Fruit fly (Drosophila melanogaster) whole organism, embryonic: Measurements from ENCODE around the gene CG45002.

Source experiments
- CG10147 ChIP-seq: fragments of 200-800 bp; sonication (Bioruptor generic); optimal IDR thresholded peaks from 2 replicates; lab custom pipeline; 2019; ENCODE audit warnings: missing biosample characterization, mild to moderate bottlenecking, missing genetic modification characterization, moderate library complexity
- CG11085 ChIP-seq: fragments of 200-800 bp; sonication (Bioruptor generic); IDR thresholded peaks from 2 replicates; pipeline ENCODE4 v1.3.6; 2022; ENCODE audit warnings: missing biosample characterization, missing genetic modification characterization
- CG11695 ChIP-seq: fragments of 200-800 bp; sonication (Bioruptor generic); IDR thresholded peaks from 3 replicates; pipeline ENCODE4 v1.3.6; 2022; ENCODE audit warnings: missing biosample characterization, missing genetic modification characterization
- CG12769 ChIP-seq: fragments of 200-800 bp; sonication (Bioruptor generic); optimal IDR thresholded peaks from 2 replicates; lab custom pipeline; 2019; ENCODE audit warnings: missing biosample characterization, mild to moderate bottlenecking, missing genetic modification characterization, moderate library complexity
- CG13123 ChIP-seq: fragments of 200-800 bp; sonication (Bioruptor generic); optimal IDR thresholded peaks from 2 replicates; lab custom pipeline; 2016; ENCODE audit warnings: missing biosample characterization, missing genetic modification characterization
- CG13296 ChIP-seq: fragments of 200-800 bp; sonication (Bioruptor generic); optimal IDR thresholded peaks from 3 replicates; lab custom pipeline; 2018; ENCODE audit warnings: missing biosample characterization, mild to moderate bottlenecking, missing genetic modification characterization
- CG13894 ChIP-seq: fragments of 200-800 bp; sonication (Bioruptor generic); optimal IDR thresholded peaks from 3 replicates; lab custom pipeline; 2018; ENCODE audit warnings: missing biosample characterization, mild to moderate bottlenecking, missing genetic modification characterization, moderate library complexity
- CG15696 ChIP-seq: fragments of 200-800 bp; sonication (Bioruptor generic); optimal IDR thresholded peaks from 2 replicates; lab custom pipeline; 2019; ENCODE audit warnings: missing biosample characterization, mild to moderate bottlenecking, missing genetic modification characterization, moderate library complexity
- CG16863 ChIP-seq: fragments of 200-800 bp; sonication (Bioruptor generic); optimal IDR thresholded peaks from 3 replicates; lab custom pipeline; 2016; ENCODE audit warnings: missing biosample characterization, missing genetic modification characterization
- CG17186 ChIP-seq: fragments of 200-800 bp; sonication (Bioruptor generic); optimal IDR thresholded peaks from 3 replicates; lab custom pipeline; 2017; ENCODE audit warnings: missing biosample characterization, missing genetic modification reagents, missing genetic modification characterization
- CG17568 ChIP-seq: fragments of 200-800 bp; sonication (Bioruptor generic); optimal IDR thresholded peaks from 2 replicates; lab custom pipeline; 2018; ENCODE audit warnings: missing biosample characterization, mild to moderate bottlenecking, missing genetic modification characterization, moderate library complexity
- CG17802 ChIP-seq: fragments of 200-800 bp; sonication (Bioruptor generic); optimal IDR thresholded peaks from 2 replicates; lab custom pipeline; 2018; ENCODE audit warnings: missing biosample characterization, mild to moderate bottlenecking, missing genetic modification characterization, moderate library complexity
- CG18619 ChIP-seq: fragments of 200-800 bp; sonication (Bioruptor generic); optimal IDR thresholded peaks from 3 replicates; lab custom pipeline; 2017; ENCODE audit warnings: missing biosample characterization, mild to moderate bottlenecking, missing genetic modification characterization
- CG2199 ChIP-seq: fragments of 200-800 bp; sonication (Bioruptor generic); IDR thresholded peaks from 3 replicates; pipeline ENCODE4 v1.3.6; 2022; ENCODE audit warnings: missing biosample characterization, missing genetic modification characterization
- CG2678 ChIP-seq: fragments of 200-800 bp; sonication (Bioruptor generic); optimal IDR thresholded peaks from 3 replicates; lab custom pipeline; 2019; ENCODE audit warnings: missing biosample characterization, mild to moderate bottlenecking, missing genetic modification characterization, moderate library complexity
- CG30403 ChIP-seq: fragments of 200-800 bp; sonication (Bioruptor generic); optimal IDR thresholded peaks from 3 replicates; lab custom pipeline; 2016; ENCODE audit warnings: missing biosample characterization, missing genetic modification characterization
- CG3281 ChIP-seq: fragments of 200-800 bp; sonication (Bioruptor generic); optimal IDR thresholded peaks from 3 replicates; lab custom pipeline; 2017; ENCODE audit warnings: missing biosample characterization, mild to moderate bottlenecking, missing genetic modification characterization
- CG3726 ChIP-seq: fragments of 200-800 bp; sonication (Bioruptor generic); IDR thresholded peaks from 3 replicates; pipeline ENCODE4, ENCODE4 v1.3.6; 2022; ENCODE audit warnings: missing biosample characterization, missing genetic modification characterization
- CG4328 ChIP-seq: fragments of 200-800 bp; sonication (Bioruptor generic); optimal IDR thresholded peaks from 3 replicates; lab custom pipeline; 2017; ENCODE audit warnings: missing biosample characterization, missing genetic modification reagents, missing genetic modification characterization
- CG4617 ChIP-seq: fragments of 200-800 bp; sonication (Bioruptor generic); optimal IDR thresholded peaks from 3 replicates; lab custom pipeline; 2016; ENCODE audit warnings: missing biosample characterization, missing genetic modification characterization, borderline replicate concordance
- CG6813 ChIP-seq: fragments of 200-800 bp; sonication (Bioruptor generic); optimal IDR thresholded peaks from 2 replicates; lab custom pipeline; 2017; ENCODE audit warnings: missing biosample characterization, missing genetic modification characterization, mild to moderate bottlenecking, moderate library complexity, missing genetic modification reagents
- CG7556 ChIP-seq: fragments of 200-800 bp; sonication (Bioruptor generic); optimal IDR thresholded peaks from 2 replicates; lab custom pipeline; 2017; ENCODE audit warnings: missing biosample characterization, mild to moderate bottlenecking, missing genetic modification characterization
- CG8478 ChIP-seq: fragments of >200 bp; optimal IDR thresholded peaks from 2 replicates; lab custom pipeline; 2018
- CG8765 ChIP-seq: fragments of 200-800 bp; sonication (Bioruptor generic); IDR thresholded peaks from 2 replicates; pipeline ENCODE4 v1.3.6; 2022; ENCODE audit warnings: missing biosample characterization, missing genetic modification characterization
- CG9817 ChIP-seq: fragments of 200-800 bp; sonication (Bioruptor generic); optimal IDR thresholded peaks from 2 replicates; lab custom pipeline; 2018; ENCODE audit warnings: missing biosample characterization, mild to moderate bottlenecking, missing genetic modification characterization, moderate library complexity
- CoRest ChIP-seq: fragments of 200-800 bp; sonication (Bioruptor generic); optimal IDR thresholded peaks from 3 replicates; lab custom pipeline; 2018; ENCODE audit warnings: missing biosample characterization, mild to moderate bottlenecking, missing genetic modification characterization, moderate library complexity
- Doc2 ChIP-seq: fragments of 200-800 bp; sonication (Bioruptor generic); IDR thresholded peaks from 2 replicates; pipeline ENCODE4 v1.3.6; 2022; ENCODE audit warnings: missing biosample characterization, missing genetic modification characterization
- Fer1 ChIP-seq: fragments of 200-800 bp; sonication (Bioruptor generic); optimal IDR thresholded peaks from 2 replicates; lab custom pipeline; 2017; ENCODE audit warnings: missing biosample characterization, mild to moderate bottlenecking, missing genetic modification characterization
- Fer2 ChIP-seq: fragments of 200-800 bp; sonication (Bioruptor generic); optimal IDR thresholded peaks from 2 replicates; lab custom pipeline; 2018; ENCODE audit warnings: missing biosample characterization, mild to moderate bottlenecking, missing genetic modification characterization, moderate library complexity
- H2.0 ChIP-seq: fragments of 200-800 bp; sonication (Bioruptor generic); IDR thresholded peaks from 2 replicates; pipeline ENCODE4 v1.3.6; 2022; ENCODE audit warnings: missing biosample characterization, missing genetic modification characterization
- Hand ChIP-seq: fragments of 200-800 bp; sonication (Bioruptor generic); optimal IDR thresholded peaks from 2 replicates; lab custom pipeline; 2017; ENCODE audit warnings: mild to moderate bottlenecking, missing biosample characterization, missing genetic modification reagents, missing genetic modification characterization
- HmgZ ChIP-seq: fragments of 200-800 bp; sonication (Bioruptor generic); optimal IDR thresholded peaks from 2 replicates; lab custom pipeline; 2018; ENCODE audit warnings: missing biosample characterization, mild to moderate bottlenecking, missing genetic modification characterization
- Hmr ChIP-seq: fragments of 200-800 bp; sonication (Bioruptor generic); optimal IDR thresholded peaks from 3 replicates; lab custom pipeline; 2017; ENCODE audit warnings: mild to moderate bottlenecking, missing biosample characterization, missing genetic modification reagents, missing genetic modification characterization
- MBD-R2 ChIP-seq: fragments of 200-800 bp; sonication (Bioruptor generic); IDR thresholded peaks from 2 replicates; pipeline ENCODE4 v1.3.6; 2022; ENCODE audit warnings: missing biosample characterization, missing genetic modification characterization
- Mes4 ChIP-seq: fragments of 200-800 bp; sonication (Bioruptor generic); optimal IDR thresholded peaks from 2 replicates; lab custom pipeline; 2016; ENCODE audit warnings: missing biosample characterization, missing genetic modification characterization
- Mrtf ChIP-seq: fragments of 200-800 bp; sonication (Bioruptor generic); IDR thresholded peaks from 3 replicates; pipeline ENCODE4 v1.3.6; 2022; ENCODE audit warnings: missing biosample characterization, missing genetic modification characterization
- Six4 ChIP-seq: fragments of 200-800 bp; sonication (Bioruptor generic); optimal IDR thresholded peaks from 2 replicates; lab custom pipeline; 2016; ENCODE audit warnings: missing biosample characterization, missing genetic modification characterization
- Sox102F ChIP-seq: fragments of 200-800 bp; sonication (Bioruptor generic); optimal IDR thresholded peaks from 2 replicates; lab custom pipeline; 2018; ENCODE audit warnings: missing biosample characterization, mild to moderate bottlenecking, missing genetic modification characterization, moderate library complexity
- ato ChIP-seq: fragments of 200-800 bp; sonication (Bioruptor generic); IDR thresholded peaks from 2 replicates; pipeline ENCODE4 v1.3.6; 2022; ENCODE audit warnings: missing biosample characterization, missing genetic modification characterization; ENCODE audit not compliant: partially characterized antibody
- bowl ChIP-seq: fragments of 200-800 bp; sonication (Bioruptor generic); IDR thresholded peaks from 2 replicates; pipeline ENCODE4 v1.3.6; 2022; ENCODE audit warnings: missing biosample characterization, missing genetic modification characterization
- cas ChIP-seq: fragments of 200-800 bp; sonication (Bioruptor generic); IDR thresholded peaks from 2 replicates; pipeline ENCODE4 v1.3.6; 2022; ENCODE audit warnings: missing biosample characterization, missing genetic modification characterization
- dati ChIP-seq: fragments of 200-800 bp; sonication (Bioruptor generic); IDR thresholded peaks from 2 replicates; pipeline ENCODE4 v1.3.6; 2022; ENCODE audit warnings: missing biosample characterization, missing genetic modification characterization
- lbe ChIP-seq: fragments of 200-800 bp; sonication (Bioruptor generic); optimal IDR thresholded peaks from 2 replicates; lab custom pipeline; 2016; ENCODE audit warnings: missing biosample characterization, mild to moderate bottlenecking, missing genetic modification characterization
- pan ChIP-seq, 4 experiments: fragments of >200 bp in 3 of 4; fragments of 200-800 bp in 1 of 4; sonication (Bioruptor generic) in 1 of 4; optimal IDR thresholded peaks in 3 of 4; IDR thresholded peaks in 1 of 4; 2 replicates each; pipeline versions ENCODE4 v1.3.6 to Lab custom; 2017 to 2022; ENCODE audit warnings: missing biosample characterization in 2 of 4, missing genetic modification characterization in 2 of 4, mixed read lengths in 1 of 4
- schlank ChIP-seq: fragments of 200-800 bp; sonication (Bioruptor generic); optimal IDR thresholded peaks from 2 replicates; lab custom pipeline; 2018; ENCODE audit warnings: missing biosample characterization, mild to moderate bottlenecking, missing genetic modification characterization
- tgo ChIP-seq: fragments of 200-800 bp; sonication (Bioruptor generic); IDR thresholded peaks from 3 replicates; pipeline ENCODE4 v1.3.6; 2022; ENCODE audit warnings: missing biosample characterization, missing genetic modification characterization
- usp ChIP-seq: fragments of >200 bp; optimal IDR thresholded peaks from 2 replicates; lab custom pipeline; 2017; ENCODE audit warnings: missing biosample characterization, missing genetic modification characterization
- zfh2 ChIP-seq: fragments of 200-800 bp; sonication (Bioruptor generic); optimal IDR thresholded peaks from 2 replicates; lab custom pipeline; 2016; ENCODE audit warnings: missing biosample characterization, missing genetic modification characterization

Gene CG45002

DNA sequence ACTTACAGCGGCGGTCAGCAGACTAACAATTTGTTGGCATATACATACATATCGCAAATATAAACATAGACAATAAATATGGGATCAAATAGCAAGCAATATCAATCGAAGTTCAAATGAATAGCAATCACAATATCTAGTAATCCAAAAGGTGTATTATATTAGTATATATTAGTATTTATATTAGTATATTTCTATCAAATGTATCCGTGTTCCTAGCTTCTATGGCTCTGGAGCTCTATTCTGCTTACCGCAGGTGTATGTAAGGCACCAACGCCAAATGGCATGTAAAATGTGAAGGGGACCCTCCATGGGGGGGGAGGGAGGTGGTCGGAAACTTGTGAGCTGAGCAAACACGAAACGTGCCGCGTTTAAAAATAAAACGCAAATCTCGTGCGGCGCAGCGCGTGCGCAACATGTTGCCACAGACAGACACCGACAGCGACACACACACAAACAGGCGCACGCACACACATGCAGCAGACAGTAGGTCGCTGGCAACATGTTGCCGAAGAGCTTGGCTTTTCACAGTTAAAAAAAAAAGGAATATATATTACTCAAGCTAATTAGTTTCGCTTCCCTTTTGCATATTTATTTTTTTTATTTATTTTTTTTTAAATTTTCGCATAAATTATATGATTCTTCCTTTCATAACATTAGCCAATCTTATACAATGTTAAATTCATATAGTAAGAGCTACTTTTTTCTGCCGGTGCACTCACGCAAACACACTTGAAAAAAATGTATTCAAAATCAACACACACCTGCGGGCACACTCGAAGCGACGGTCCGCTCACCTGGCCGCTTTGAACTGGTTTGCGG is 135.9 kb downstream of the CG45002 start:
- peak; percentile 20 for TF ChIP-seq CG9817 (tag; lab: Kevin White, UChicago)
- TF ChIP-seq CG3726 (GFP tag; lab: Robert Waterston, UW), result peak; percentile 37; the same call in 2 of the 3 replicates
- peak; percentile 72 for TF ChIP-seq CG7556 (GFP tag; lab: Kevin White, UChicago)
- 0 out of 2 replicates have a peak, but pooled peaks have one; percentile 24 for TF ChIP-seq CG11085 (GFP tag; lab: Robert Waterston, UW)
- TF ChIP-seq CG30403 (GFP tag; lab: Kevin White, UChicago), result peak; percentile 71
- no peak for TF ChIP-seq Doc2 (GFP tag; lab: Robert Waterston, UW)
- TF ChIP-seq CG17186 (GFP tag; lab: Kevin White, UChicago), result no peak
- TF ChIP-seq pan (optimal IDR thresholded peaks at IDR 0.05; lab: Kevin White, UChicago), result no peak
- TF ChIP-seq pan (GFP tag; optimal IDR thresholded peaks at IDR 0.05 in 1 of 2, IDR thresholded peaks at IDR 0.05 in 1 of 2), result peak in 1 of 2 experiments; percentile 72
- no peak for TF ChIP-seq CG8765 (GFP tag; lab: Robert Waterston, UW)
- TF ChIP-seq CG16863 (GFP tag; lab: Kevin White, UChicago), result peak; percentile 6
- no peak for TF ChIP-seq Hand (GFP tag; lab: Kevin White, UChicago)
- TF ChIP-seq CG17568 (GFP tag; lab: Kevin White, UChicago), result peak; percentile 34
- peak; percentile 66 for TF ChIP-seq CG3281
- TF ChIP-seq CG2199 (GFP tag; lab: Robert Waterston, UW), result peak; percentile 69; the same call in 2 of the 3 replicates
- TF ChIP-seq Mrtf (GFP tag; lab: Robert Waterston, UW), result peak; percentile 59; the same call in 1 of the 3 replicates
- TF ChIP-seq CG18619 (GFP tag; lab: Kevin White, UChicago), result peak; percentile 31
- TF ChIP-seq Fer2 (tag; lab: Kevin White, UChicago), result peak; percentile 27
- TF ChIP-seq cas (GFP tag; lab: Robert Waterston, UW), result 0 out of 2 replicates have a peak, but pooled peaks have one; percentile 43
- peak; percentile 35 for TF ChIP-seq CG17802
- TF ChIP-seq Six4, result peak; percentile 18
- TF ChIP-seq ato (GFP tag; lab: Robert Waterston, UW), result no peak
- peak; percentile 51 for TF ChIP-seq Hmr (GFP tag; lab: Kevin White, UChicago)
- TF ChIP-seq CG6813, result peak; percentile 30
- TF ChIP-seq usp (GFP tag; lab: Kevin White, UChicago), result no peak
- peak; percentile 69 for TF ChIP-seq Sox102F (GFP tag; lab: Kevin White, UChicago)
- peak; percentile 50 for TF ChIP-seq CG10147 (GFP tag; lab: Kevin White, UChicago)
- TF ChIP-seq CG13296 (GFP tag; lab: Kevin White, UChicago), result peak; percentile 36
- peak; percentile 81 for TF ChIP-seq CG2678 (tag; lab: Kevin White, UChicago)
- no peak for TF ChIP-seq CG13123 (GFP tag; lab: Kevin White, UChicago)
- TF ChIP-seq zfh2 (GFP tag; lab: Kevin White, UChicago), result no peak
- peak; percentile 36 for TF ChIP-seq CG13894 (tag; lab: Kevin White, UChicago)
- TF ChIP-seq CG4328, result peak; percentile 17
- peak; percentile 57 for TF ChIP-seq H2.0 (GFP tag; lab: Robert Waterston, UW)
- TF ChIP-seq HmgZ (tag; lab: Kevin White, UChicago), result peak; percentile 39
- TF ChIP-seq CG15696, result peak; percentile 14
- TF ChIP-seq CG11695 (GFP tag; lab: Robert Waterston, UW), result peak; percentile 74
- no peak for TF ChIP-seq dati (GFP tag; lab: Robert Waterston, UW)
- TF ChIP-seq MBD-R2 (GFP tag; lab: Robert Waterston, UW), result peak; percentile 27; the same call in 1 of the 2 replicates
- TF ChIP-seq lbe, result peak; percentile 9
- peak; percentile 74 for TF ChIP-seq tgo
- TF ChIP-seq CG12769, result peak; percentile 74
- TF ChIP-seq CG4617, result no peak
- TF ChIP-seq Mes4 (GFP tag; lab: Kevin White, UChicago), result no peak
- peak; percentile 48 for TF ChIP-seq CoRest
- no peak for TF ChIP-seq CG8478
- TF ChIP-seq bowl (GFP tag; lab: Robert Waterston, UW), result peak; percentile 24; the same call in 1 of the 2 replicates
- no peak for TF ChIP-seq schlank (tag; lab: Kevin White, UChicago)
- TF ChIP-seq Fer1 (GFP tag; lab: Kevin White, UChicago), result peak; percentile 68
